Fruit fly (Drosophila melanogaster): Measurements from ENCODE around the gene CG32413.
A peak's percentile ranks its signal among the peaks of the same experiment; 100 is the strongest.

The CG32413 gene

dm6 chr3L:5891114-5891513 lies 12.7 kb downstream of the CG32413 start:
- no peak for TF ChIP-seq Ets98B (GFP tag; IDR thresholded peaks at IDR 0.05)
- TF ChIP-seq Snoo (tag; optimal IDR thresholded peaks at IDR 0.05): no peak

- no peak for TF ChIP-seq CG10348 (GFP tag; IDR thresholded peaks at IDR 0.05)
- TF ChIP-seq CG4496 (GFP tag; IDR thresholded peaks at IDR 0.05): no peak
- no peak for TF ChIP-seq CG13204 (GFP tag; optimal IDR thresholded peaks at IDR 0.05)
- TF ChIP-seq Pif1A (GFP tag; optimal IDR thresholded peaks at IDR 0.05): no peak
- TF ChIP-seq CG34367 (tag; optimal IDR thresholded peaks at IDR 0.05): no peak
These were observed 19.1 kb downstream of the CG32413 start for dm6 chr3L:5884735-5885134.

dm6 chr3L:5882209-5882403 lies 21.7 kb downstream of the CG32413 start, which contains the start of gene CG13287:
TSS of gene CG13287 (plus strand) at chr3L:5882304.
- TF ChIP-seq rn (GFP tag; IDR thresholded peaks at IDR 0.05) (no peak), CG9948 (tag; optimal IDR thresholded peaks at IDR 0.05) (no peak), CG10348 (GFP tag; IDR thresholded peaks at IDR 0.05) (no peak), Pif1A (GFP tag; optimal IDR thresholded peaks at IDR 0.05) (no peak), fd96Ca (GFP tag; IDR thresholded peaks at IDR 0.05) (no peak), D1 (tag; optimal IDR thresholded peaks at IDR 0.05) (no peak), CG4496 (GFP tag; IDR thresholded peaks at IDR 0.05) (no peak), CG15710 (tag; optimal IDR thresholded peaks at IDR 0.05) (no peak), EcR (GFP tag; optimal IDR thresholded peaks at IDR 0.05) (no peak), CG8301 (tag; optimal IDR thresholded peaks at IDR 0.05) (no peak), CG13204 (GFP tag; optimal IDR thresholded peaks at IDR 0.05) (no peak)

- TF ChIP-seq CG10348 (GFP tag; IDR thresholded peaks at IDR 0.05) (no peak), Pif1A (GFP tag; optimal IDR thresholded peaks at IDR 0.05) (peak; percentile 20)
These were observed 22.3 kb downstream of the CG32413 start for dm6 chr3L:5881310-5882208.

dm6 chr3L:5878734-5879291 lies 25.0 kb downstream of the CG32413 start:
- TF ChIP-seq CG13204 (GFP tag; optimal IDR thresholded peaks at IDR 0.05) (no peak), rn (GFP tag; IDR thresholded peaks at IDR 0.05) (no peak), CG10348 (GFP tag; IDR thresholded peaks at IDR 0.05) (no peak), CG14655 (GFP tag; optimal IDR thresholded peaks at IDR 0.05) (no peak), D1 (tag; optimal IDR thresholded peaks at IDR 0.05) (no peak), CG34367 (tag; optimal IDR thresholded peaks at IDR 0.05) (no peak), CG15710 (tag; optimal IDR thresholded peaks at IDR 0.05) (no peak), gl (tag; optimal IDR thresholded peaks at IDR 0.05) (no peak), CG4496 (GFP tag; IDR thresholded peaks at IDR 0.05) (no peak), CG8301 (tag; optimal IDR thresholded peaks at IDR 0.05) (no peak), Ets98B (GFP tag; IDR thresholded peaks at IDR 0.05) (no peak), CG9948 (tag; optimal IDR thresholded peaks at IDR 0.05) (no peak), EcR (GFP tag; optimal IDR thresholded peaks at IDR 0.05) (no peak)

dm6 chr3L:5873011-5873410 lies 30.8 kb downstream of the CG32413 start, which contains the start of gene CG18586:
TSS of gene CG18586 (plus strand) at chr3L:5873311.
- no peak for TF ChIP-seq CG32121 (GFP tag; IDR thresholded peaks at IDR 0.05)

dm6 chr3L:5871201-5871600 lies 32.7 kb downstream of the CG32413 start, which contains the start of gene CG5568:
TSS of gene CG5568 (plus strand) at chr3L:5871501.
- TF ChIP-seq CG8159 (tag; optimal IDR thresholded peaks at IDR 0.05): no peak
- no peak for TF ChIP-seq CG8301 (tag; optimal IDR thresholded peaks at IDR 0.05)
- TF ChIP-seq CG4496 (GFP tag; IDR thresholded peaks at IDR 0.05): no peak
- no peak for TF ChIP-seq CG17806 (tag; optimal IDR thresholded peaks at IDR 0.05)
- no peak for TF ChIP-seq Snoo (tag; optimal IDR thresholded peaks at IDR 0.05)
- TF ChIP-seq D1 (tag; optimal IDR thresholded peaks at IDR 0.05): no peak
- TF ChIP-seq EcR (GFP tag; optimal IDR thresholded peaks at IDR 0.05): no peak
- TF ChIP-seq Pif1A (GFP tag; optimal IDR thresholded peaks at IDR 0.05): no peak

dm6 chr3L:5869614-5870204 lies 34.1 kb downstream of the CG32413 start:
- TF ChIP-seq rn (GFP tag; IDR thresholded peaks at IDR 0.05): no peak
- no peak for TF ChIP-seq CG12605 (GFP tag; IDR thresholded peaks at IDR 0.05)
- no peak for TF ChIP-seq Pif1A (GFP tag; optimal IDR thresholded peaks at IDR 0.05)
- no peak for TF ChIP-seq Snoo (tag; optimal IDR thresholded peaks at IDR 0.05)
- TF ChIP-seq CG34367 (tag; optimal IDR thresholded peaks at IDR 0.05): no peak
- TF ChIP-seq CG17806 (tag; optimal IDR thresholded peaks at IDR 0.05): no peak
- TF ChIP-seq D1 (tag; optimal IDR thresholded peaks at IDR 0.05): no peak
- no peak; the same call in 1 of the 2 replicates for TF ChIP-seq Ets98B (GFP tag; IDR thresholded peaks at IDR 0.05)
- no peak for TF ChIP-seq CG8159 (tag; optimal IDR thresholded peaks at IDR 0.05)

Data from whole organism, pupa.